Fruit fly (Drosophila melanogaster): ENCODE results near the gene CG7512.

dm6 chr3L:11539511-11540329 lies 26.2 kb downstream of the CG7512 start:
- TF ChIP-seq EcR (GFP tag; optimal IDR thresholded peaks at IDR 0.05), result no peak
- TF ChIP-seq Pif1A (GFP tag; optimal IDR thresholded peaks at IDR 0.05), result no peak
- TF ChIP-seq gl (tag; optimal IDR thresholded peaks at IDR 0.05), result no peak
- no peak for TF ChIP-seq CG14655 (GFP tag; optimal IDR thresholded peaks at IDR 0.05)
- no peak for TF ChIP-seq Ets98B (GFP tag; IDR thresholded peaks at IDR 0.05)
- no peak for TF ChIP-seq CG9948 (tag; optimal IDR thresholded peaks at IDR 0.05)
- no peak for TF ChIP-seq CG13204 (GFP tag; optimal IDR thresholded peaks at IDR 0.05)
- TF ChIP-seq Pif1B (GFP tag; optimal IDR thresholded peaks at IDR 0.05), result no peak
- no peak for TF ChIP-seq CG34367 (tag; optimal IDR thresholded peaks at IDR 0.05)
- TF ChIP-seq Snoo (tag; optimal IDR thresholded peaks at IDR 0.05), result no peak
- TF ChIP-seq CG17806 (tag; optimal IDR thresholded peaks at IDR 0.05), result no peak
- TF ChIP-seq CG15710 (tag; optimal IDR thresholded peaks at IDR 0.05), result no peak
- no peak for TF ChIP-seq CG8159 (tag; optimal IDR thresholded peaks at IDR 0.05)

Data from whole organism, pupa.